Worm (Caenorhabditis elegans): ENCODE results near the gene srh-31.

Gene srh-31

DNA sequence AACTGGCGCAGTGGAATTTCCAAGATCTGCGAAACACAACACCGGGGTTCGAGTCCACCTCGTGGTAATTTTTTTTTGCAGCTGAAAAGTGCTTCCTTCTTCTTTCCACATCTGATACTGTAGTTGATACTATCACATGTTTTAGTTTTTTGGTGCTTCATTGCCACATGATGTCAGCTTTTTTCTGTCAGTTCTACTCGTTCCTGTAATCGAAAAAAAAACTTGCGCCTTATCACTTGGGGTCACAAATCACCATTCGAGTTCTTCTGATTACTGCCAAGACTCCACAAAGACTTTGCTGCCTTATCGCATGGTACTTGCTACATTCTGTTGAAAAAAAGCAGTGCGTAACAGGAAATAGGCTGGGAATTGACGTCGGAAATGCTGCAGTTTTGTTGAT, 14.6 kb downstream of the srh-31 start (continued):
- no peak for TF ChIP-seq C34B4.2 (tag; optimal IDR thresholded peaks at IDR 0.05)
- TF ChIP-seq mdl-1 (tag; optimal IDR thresholded peaks at IDR 0.05), result no peak
- no peak for TF ChIP-seq skn-1 (tag; optimal IDR thresholded peaks at IDR 0.05)
- no peak for TF ChIP-seq tlp-1 (tag; optimal IDR thresholded peaks at IDR 0.05)

- no peak for TF ChIP-seq hpl-2 (GFP tag; optimal IDR thresholded peaks at IDR 0.05)
- TF ChIP-seq ceh-90 (tag; optimal IDR thresholded peaks at IDR 0.05), result no peak
- no peak for TF ChIP-seq sup-37 (GFP tag; optimal IDR thresholded peaks at IDR 0.05)
- no peak for TF ChIP-seq efl-3 (GFP tag; optimal IDR thresholded peaks at IDR 0.05)
- TF ChIP-seq lir-3 (tag; optimal IDR thresholded peaks at IDR 0.05; ENCODE audit: poor library complexity), result no peak
- TF ChIP-seq mef-2 (tag; optimal IDR thresholded peaks at IDR 0.05), result no peak
- TF ChIP-seq nhr-71 (tag; optimal IDR thresholded peaks at IDR 0.05), result no peak
- TF ChIP-seq ama-1 (optimal IDR thresholded peaks at IDR 0.05), result no peak
- no peak for TF ChIP-seq lsy-2 (tag; optimal IDR thresholded peaks at IDR 0.05)
- TF ChIP-seq nhr-19 (GFP tag; conservative IDR thresholded peaks at IDR 0.05), result no peak
- no peak for TF ChIP-seq snpc-4 (tag; optimal IDR thresholded peaks at IDR 0.05)
- no peak for TF ChIP-seq unc-130 (tag; optimal IDR thresholded peaks at IDR 0.05)
- no peak for TF ChIP-seq C34B4.2 (tag; optimal IDR thresholded peaks at IDR 0.05)
- TF ChIP-seq unc-62 (GFP tag; optimal IDR thresholded peaks at IDR 0.05), result no peak
- TF ChIP-seq isw-1 (GFP tag; IDR thresholded peaks at IDR 0.05), result no peak
These were observed 15.4 kb downstream of the srh-31 start for ce11 chrV:17722553-17722952.

ce11 chrV:17723142-17723781, 16.1 kb downstream of the srh-31 start:
- TF ChIP-seq blmp-1 (tag; optimal IDR thresholded peaks at IDR 0.05), result peak; percentile 49
- TF ChIP-seq pag-3 (tag; optimal IDR thresholded peaks at IDR 0.05; ENCODE audit: borderline replicate concordance, insufficient read depth), result no peak
- TF ChIP-seq unc-86 (tag; optimal IDR thresholded peaks at IDR 0.05), result no peak
- no peak for TF ChIP-seq nhr-237 (tag; optimal IDR thresholded peaks at IDR 0.05)
- no peak for TF ChIP-seq tlp-1 (tag; optimal IDR thresholded peaks at IDR 0.05)
- TF ChIP-seq pqm-1 (tag; optimal IDR thresholded peaks at IDR 0.05), result no peak
- TF ChIP-seq xbp-1 (tag; optimal IDR thresholded peaks at IDR 0.05), result no peak
- TF ChIP-seq elt-3 (tag; optimal IDR thresholded peaks at IDR 0.05), result peak in 2 of 6 experiments; percentile 4 to 19
- no peak for TF ChIP-seq efl-1 (optimal IDR thresholded peaks at IDR 0.05)
- TF ChIP-seq efl-1 (GFP tag; optimal IDR thresholded peaks at IDR 0.05 in 1 of 2), result no peak
- no peak for TF ChIP-seq unc-30 (tag; optimal IDR thresholded peaks at IDR 0.05)
- TF ChIP-seq unc-62 (GFP tag; optimal IDR thresholded peaks at IDR 0.05), result no peak
- no peak for TF ChIP-seq mef-2 (tag; optimal IDR thresholded peaks at IDR 0.05)
- TF ChIP-seq swsn-7 (tag; optimal IDR thresholded peaks at IDR 0.05), result no peak
- TF ChIP-seq hlh-4 (tag; optimal IDR thresholded peaks at IDR 0.05), result no peak
- no peak for TF ChIP-seq dsc-1 (tag; optimal IDR thresholded peaks at IDR 0.05)
- TF ChIP-seq ceh-63 (GFP tag; optimal IDR thresholded peaks at IDR 0.05), result no peak
- no peak for TF ChIP-seq fos-1 (tag; optimal IDR thresholded peaks at IDR 0.05)
- peak; percentile 76 for TF ChIP-seq nhr-85 (tag)
- peak; percentile 19 for TF ChIP-seq lin-14 (GFP tag; optimal IDR thresholded peaks at IDR 0.05)
- TF ChIP-seq C16A3.4 (tag; optimal IDR thresholded peaks at IDR 0.05), result no peak
- no peak for TF ChIP-seq mep-1 (tag; optimal IDR thresholded peaks at IDR 0.05)
- no peak for TF ChIP-seq lin-15B (tag; optimal IDR thresholded peaks at IDR 0.05)
- TF ChIP-seq ets-5 (GFP tag; IDR thresholded peaks at IDR 0.05), result no peak
- TF ChIP-seq nhr-76 (tag; optimal IDR thresholded peaks at IDR 0.05), result no peak
- TF ChIP-seq nhr-84 (tag; optimal IDR thresholded peaks at IDR 0.05), result no peak
- TF ChIP-seq rnt-1 (tag; optimal IDR thresholded peaks at IDR 0.05), result no peak
- TF ChIP-seq fkh-10 (GFP tag; optimal IDR thresholded peaks at IDR 0.05), result no peak
- no peak for TF ChIP-seq zag-1 (tag; optimal IDR thresholded peaks at IDR 0.05)
- TF ChIP-seq sox-4 (tag; optimal IDR thresholded peaks at IDR 0.05), result no peak
- TF ChIP-seq ces-1 (GFP tag; optimal IDR thresholded peaks at IDR 0.05), result no peak
- no peak for TF ChIP-seq irx-1 (tag; optimal IDR thresholded peaks at IDR 0.05)
- no peak for TF ChIP-seq fkh-8 (tag; optimal IDR thresholded peaks at IDR 0.05)
- TF ChIP-seq sup-37 (GFP tag; optimal IDR thresholded peaks at IDR 0.05), result no peak
- TF ChIP-seq ceh-82 (tag; optimal IDR thresholded peaks at IDR 0.05), result no peak
- TF ChIP-seq mdl-1 (tag; optimal IDR thresholded peaks at IDR 0.05), result peak in 1 of 2 experiments; percentile 9
- TF ChIP-seq lin-13 (GFP tag; optimal IDR thresholded peaks at IDR 0.05), result no peak
- TF ChIP-seq isw-1 (GFP tag; IDR thresholded peaks at IDR 0.05), result no peak

Measured in whole organism, L1 larva.